Fruit fly (Drosophila melanogaster) whole organism, wandering third instar larva: Measurements from ENCODE around the gene tal-2A.

Source experiments
- Abd-B ChIP-seq: fragments of >200 bp; optimal IDR thresholded peaks from 2 replicates; lab custom pipeline; 2017; ENCODE audit warnings: missing biosample characterization, missing genetic modification characterization
- HLH106 ChIP-seq: fragments of 200-800 bp; optimal IDR thresholded peaks from 3 replicates; lab custom pipeline; 2019; ENCODE audit warnings: missing biosample characterization, mild to moderate bottlenecking, missing genetic modification characterization, moderate library complexity
- OdsH ChIP-seq: fragments of 200-800 bp; sonication (Bioruptor generic); optimal IDR thresholded peaks from 2 replicates; lab custom pipeline; 2016; ENCODE audit warnings: missing biosample characterization, mild to moderate bottlenecking, missing genetic modification characterization
- Rel ChIP-seq, 2 experiments: fragments of 200-800 bp; sonication (Bioruptor generic) in 1 of 2; optimal IDR thresholded peaks; 2 replicates in 1 of 2; 3 replicates in 1 of 2; lab custom pipeline; 2016 to 2019; ENCODE audit warnings: mild to moderate bottlenecking in 2 of 2, missing biosample characterization in 2 of 2, missing genetic modification characterization in 2 of 2, moderate library complexity in 1 of 2
- dl ChIP-seq, 2 experiments: fragments of 175-275, 200-275 bp in 1 of 2; fragments of 200-275 bp in 1 of 2; sonication (Bioruptor generic); optimal IDR thresholded peaks; lab custom pipeline; 2018; ENCODE audit warnings: mild to moderate bottlenecking in 2 of 2, missing biosample characterization in 2 of 2, missing genetic modification characterization in 2 of 2, moderate library complexity in 2 of 2; ENCODE audit not compliant: partially characterized antibody in 2 of 2, insufficient read depth in 1 of 2
- dmrt93B ChIP-seq: fragments of 200-800 bp; sonication (Bioruptor generic); optimal IDR thresholded peaks from 2 replicates; lab custom pipeline; 2018; ENCODE audit warnings: missing biosample characterization, mild to moderate bottlenecking, missing genetic modification characterization
- h ChIP-seq: fragments of 200-800 bp; sonication (Bioruptor generic); optimal IDR thresholded peaks from 3 replicates; lab custom pipeline; 2016; ENCODE audit warnings: missing biosample characterization, mild to moderate bottlenecking, missing genetic modification characterization
- psq ChIP-seq: fragments of 200-800 bp; sonication (Bioruptor generic); optimal IDR thresholded peaks from 3 replicates; lab custom pipeline; 2017; ENCODE audit warnings: missing biosample characterization, mild to moderate bottlenecking, missing genetic modification characterization, moderate library complexity
- sage ChIP-seq: fragments of 200-800 bp; sonication (Bioruptor generic); optimal IDR thresholded peaks from 2 replicates; lab custom pipeline; 2016; ENCODE audit warnings: missing biosample characterization, mild to moderate bottlenecking, missing genetic modification characterization

dm6 chr3R:13790820-13791219, 22.1 kb upstream of the tal-2A start:
- no peak for TF ChIP-seq psq
- no peak for TF ChIP-seq dmrt93B
- no peak for TF ChIP-seq sage (GFP tag; lab: Kevin White, UChicago)
- no peak for TF ChIP-seq Rel (GFP tag; optimal IDR thresholded peaks at IDR 0.05; lab: Kevin White, UChicago)
- no peak for TF ChIP-seq Rel (tag; optimal IDR thresholded peaks at IDR 0.05; lab: Kevin White, UChicago)
- no peak for TF ChIP-seq OdsH (GFP tag; lab: Kevin White, UChicago)
- TF ChIP-seq HLH106 (tag; lab: Kevin White, UChicago): no peak
- TF ChIP-seq h: no peak
- TF ChIP-seq dl (GFP tag; optimal IDR thresholded peaks at IDR 0.05; lab: Kevin White, UChicago; ENCODE audit: insufficient read depth in 1 of 2, partially characterized antibody in 2 of 2): no peak
- TF ChIP-seq Abd-B (GFP tag; lab: Kevin White, UChicago): no peak
